Worm (Caenorhabditis elegans) whole organism, L3 larva: ENCODE data around the gene glrx-3.
A peak's percentile ranks its signal among the peaks of the same experiment; 100 is the strongest.

Source experiments
- aly-2 ChIP-seq: fragments of 150-350 bp; optimal IDR thresholded peaks from 2 replicates; lab custom pipeline; 2014; ENCODE audit warnings: missing biosample characterization, missing genetic modification characterization
- ama-1 ChIP-seq: fragments of 150-350 bp; optimal IDR thresholded peaks from 2 replicates; lab custom pipeline; 2018
- ceh-16 ChIP-seq: sonication (generic microtip); optimal IDR thresholded peaks from 2 replicates; lab custom pipeline; 2017; ENCODE audit warnings: missing biosample characterization, missing genetic modification characterization
- ceh-28 ChIP-seq: fragments of 150-350 bp; optimal IDR thresholded peaks from 2 replicates; lab custom pipeline; 2014; ENCODE audit warnings: missing biosample characterization, missing genetic modification reagents, missing genetic modification characterization
- egl-27 ChIP-seq: sonication (generic microtip); optimal IDR thresholded peaks from 4 replicates; lab custom pipeline; 2017; ENCODE audit warnings: missing biosample characterization, missing genetic modification reagents, missing genetic modification characterization
- elt-1 ChIP-seq: fragments of 150-350 bp; optimal IDR thresholded peaks from 2 replicates; lab custom pipeline; 2014; ENCODE audit warnings: missing biosample characterization, missing genetic modification characterization
- elt-2 ChIP-seq: sonication (generic microtip); optimal IDR thresholded peaks from 2 replicates; lab custom pipeline; 2016; ENCODE audit warnings: missing genetic modification reagents, mild to moderate bottlenecking, missing genetic modification characterization, missing compliant biosample characterization
- elt-3 ChIP-seq, 3 experiments: fragments of 150-350 bp in 1 of 3; sonication (generic microtip) in 2 of 3; optimal IDR thresholded peaks; 2 replicates in 2 of 3; 4 replicates in 1 of 3; lab custom pipeline; 2014 to 2017; ENCODE audit warnings: missing biosample characterization in 3 of 3, missing genetic modification characterization in 3 of 3
- eor-1 ChIP-seq, 2 experiments: fragments of 150-350 bp; optimal IDR thresholded peaks; 2 replicates each; lab custom pipeline; 2014 to 2018; ENCODE audit warnings: missing biosample characterization in 2 of 2, missing genetic modification characterization in 2 of 2
- fkh-2 ChIP-seq: fragments of 150-350 bp; optimal IDR thresholded peaks from 2 replicates; lab custom pipeline; 2014; ENCODE audit warnings: missing biosample characterization, missing genetic modification reagents, missing genetic modification characterization
- hmg-11 ChIP-seq: sonication (generic microtip); optimal IDR thresholded peaks from 2 replicates; lab custom pipeline; 2016; ENCODE audit warnings: missing genetic modification characterization, missing compliant biosample characterization
- jun-1 ChIP-seq: fragments of 150-350 bp; optimal IDR thresholded peaks from 2 replicates; lab custom pipeline; 2014; ENCODE audit warnings: missing biosample characterization, missing genetic modification reagents, missing genetic modification characterization
- lin-15B ChIP-seq: fragments of 150-350 bp; optimal IDR thresholded peaks from 2 replicates; lab custom pipeline; 2014; ENCODE audit warnings: missing biosample characterization, missing genetic modification characterization
- lin-39 ChIP-seq: fragments of 150-350 bp; optimal IDR thresholded peaks from 2 replicates; lab custom pipeline; 2018; ENCODE audit warnings: missing biosample characterization, missing genetic modification reagents, missing genetic modification characterization
- mdl-1 ChIP-seq: fragments of 150-350 bp; optimal IDR thresholded peaks from 2 replicates; lab custom pipeline; 2014; ENCODE audit warnings: missing biosample characterization, missing genetic modification characterization
- mml-1 ChIP-seq: fragments of 150-350 bp; sonication (generic microtip); optimal IDR thresholded peaks from 3 replicates; lab custom pipeline; 2014; ENCODE audit warnings: missing biosample characterization, missing genetic modification characterization
- nfya-1 ChIP-seq: sonication (generic microtip); optimal IDR thresholded peaks from 2 replicates; lab custom pipeline; 2017; ENCODE audit warnings: missing genetic modification characterization, mild to moderate bottlenecking, missing compliant biosample characterization, antibody characterized with exemption, moderate library complexity; ENCODE audit not compliant: insufficient read depth
- nhr-23 ChIP-seq: fragments of 150-350 bp; optimal IDR thresholded peaks from 2 replicates; lab custom pipeline; 2014; ENCODE audit warnings: missing biosample characterization, missing genetic modification reagents, missing genetic modification characterization
- nhr-237 ChIP-seq: fragments of 150-350 bp; optimal IDR thresholded peaks from 2 replicates; lab custom pipeline; 2014; ENCODE audit warnings: missing biosample characterization, missing genetic modification characterization
- nhr-25 ChIP-seq: sonication (generic microtip); optimal IDR thresholded peaks from 2 replicates; lab custom pipeline; 2017; ENCODE audit warnings: missing biosample characterization, missing genetic modification characterization
- nhr-28 ChIP-seq: fragments of 150-350 bp; optimal IDR thresholded peaks from 2 replicates; lab custom pipeline; 2014; ENCODE audit warnings: missing biosample characterization, missing genetic modification characterization
- pha-4 ChIP-seq: fragments of 150-350 bp; optimal IDR thresholded peaks from 2 replicates; lab custom pipeline; 2014; ENCODE audit warnings: missing biosample characterization, missing genetic modification reagents, missing genetic modification characterization
- pqm-1 ChIP-seq: fragments of 150-350 bp; optimal IDR thresholded peaks from 2 replicates; lab custom pipeline; 2017; ENCODE audit warnings: missing biosample characterization, missing genetic modification characterization, inconsistent platforms
- sea-2 ChIP-seq: fragments of 150-350 bp; sonication (generic microtip); optimal IDR thresholded peaks from 4 replicates; lab custom pipeline; 2014; ENCODE audit warnings: missing biosample characterization, missing genetic modification reagents, missing genetic modification characterization
- skn-1 ChIP-seq: fragments of 150-350 bp; optimal IDR thresholded peaks from 2 replicates; lab custom pipeline; 2014; ENCODE audit warnings: missing biosample characterization, missing genetic modification characterization
- snpc-4 ChIP-seq: fragments of 150-350 bp; optimal IDR thresholded peaks from 2 replicates; lab custom pipeline; 2014; ENCODE audit warnings: missing biosample characterization, missing genetic modification characterization
- tbx-2 ChIP-seq: sonication (generic microtip); optimal IDR thresholded peaks from 2 replicates; lab custom pipeline; 2016; ENCODE audit warnings: mild to moderate bottlenecking, missing genetic modification characterization, missing compliant biosample characterization
- unc-39 ChIP-seq: sonication (generic microtip); optimal IDR thresholded peaks from 4 replicates; lab custom pipeline; 2017; ENCODE audit warnings: missing biosample characterization, missing genetic modification characterization
- unc-62 ChIP-seq: fragments of 150-350 bp; sonication (generic microtip); optimal IDR thresholded peaks from 4 replicates; lab custom pipeline; 2014; ENCODE audit warnings: missing biosample characterization, missing genetic modification reagents, missing genetic modification characterization
- zag-1 ChIP-seq: fragments of 150-350 bp; optimal IDR thresholded peaks from 2 replicates; lab custom pipeline; 2014; ENCODE audit warnings: missing biosample characterization, missing genetic modification characterization
- ztf-4 ChIP-seq: fragments of 150-350 bp; optimal IDR thresholded peaks from 2 replicates; lab custom pipeline; 2014; ENCODE audit warnings: missing biosample characterization, missing genetic modification characterization

glrx-3 gene

DNA sequence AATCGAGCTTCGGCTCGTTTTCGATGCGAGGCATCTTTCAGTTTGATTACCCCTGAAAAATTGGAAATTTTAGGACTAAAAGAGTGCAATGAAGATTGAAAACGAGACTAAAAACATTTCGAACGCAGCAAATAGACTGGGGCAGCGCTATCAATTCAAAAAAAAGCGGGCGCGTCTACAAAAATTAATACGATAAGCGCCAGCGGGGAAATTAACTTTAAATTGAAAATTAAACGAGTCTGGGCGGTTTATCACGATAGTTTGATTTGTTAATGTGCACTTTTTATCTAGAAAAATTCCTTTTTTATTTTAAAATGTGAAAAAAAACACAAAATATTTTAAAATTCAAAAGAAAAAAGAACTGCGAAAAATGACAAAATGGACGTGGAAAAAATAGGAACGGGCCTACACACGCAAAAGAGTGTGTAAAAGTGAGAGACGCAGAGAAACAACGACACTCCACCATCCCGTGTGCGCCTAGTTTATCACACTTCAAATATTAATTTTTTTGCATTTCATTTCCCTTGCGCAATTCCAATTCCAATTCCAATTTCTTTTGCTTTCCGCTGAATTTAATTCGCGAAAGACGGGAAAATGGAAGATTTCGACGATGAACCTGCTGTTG is 30.3 kb upstream of the glrx-3 start, which contains the start of the genes gmpr-1 and fipp-1:
gmpr-1 (minus strand) TSS at position 75 of the 625 bp plus-strand sequence.
fipp-1 (plus strand) TSS at position 499 of the 625 bp plus-strand sequence.
- TF ChIP-seq lin-39: peak; percentile 16
- TF ChIP-seq mdl-1: no peak
- peak; percentile 62 for TF ChIP-seq hmg-11 (tag; lab: Kevin White, UChicago)
- TF ChIP-seq elt-2 (tag; lab: Kevin White, UChicago): peak; percentile 74
- peak; percentile 24 for TF ChIP-seq jun-1 (tag; lab: Kevin White, UChicago)
- no peak for TF ChIP-seq ama-1 (lab: Kevin White, UChicago)
- peak; percentile 61 for TF ChIP-seq lin-15B (tag; lab: Kevin White, UChicago)
- peak; percentile 48 for TF ChIP-seq pha-4 (tag; lab: Kevin White, UChicago)
- TF ChIP-seq nfya-1 (tag; lab: Kevin White, UChicago): peak; percentile 64
- TF ChIP-seq nhr-23 (tag; lab: Kevin White, UChicago): peak; percentile 69

DNA sequence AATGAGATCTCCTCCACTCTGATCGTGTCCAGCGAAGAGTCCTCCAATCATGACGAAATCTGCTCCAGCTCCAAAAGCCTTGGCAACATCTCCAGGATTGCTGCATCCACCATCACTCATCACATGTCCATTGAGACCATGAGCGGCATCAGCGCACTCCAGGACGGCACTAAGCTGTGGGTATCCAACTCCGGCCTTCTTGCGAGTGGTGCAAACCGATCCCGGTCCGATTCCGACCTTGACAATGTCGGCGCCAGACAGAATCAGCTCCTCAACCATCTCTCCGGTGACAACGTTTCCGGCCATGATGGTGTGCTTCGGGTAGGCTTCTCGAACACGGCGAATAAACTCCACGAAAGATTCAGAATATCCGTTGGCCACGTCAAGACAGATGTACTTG is 29.4 kb upstream of the glrx-3 start:
- TF ChIP-seq lin-39: no peak
- no peak for TF ChIP-seq nhr-25 (tag; lab: Kevin White, UChicago)
- no peak for TF ChIP-seq nhr-237 (tag; lab: Kevin White, UChicago)
- no peak for TF ChIP-seq nhr-28 (tag; lab: Kevin White, UChicago)
- TF ChIP-seq ztf-4: no peak
- no peak for TF ChIP-seq elt-3 (tag; optimal IDR thresholded peaks at IDR 0.05; lab: Kevin White, UChicago)
- TF ChIP-seq fkh-2 (tag; lab: Kevin White, UChicago): no peak
- no peak for TF ChIP-seq mml-1
- no peak for TF ChIP-seq skn-1 (tag; lab: Kevin White, UChicago)
- TF ChIP-seq snpc-4 (tag; lab: Kevin White, UChicago): no peak
- TF ChIP-seq aly-2 (tag; lab: Kevin White, UChicago): no peak
- TF ChIP-seq elt-1 (tag; lab: Kevin White, UChicago): no peak
- no peak for TF ChIP-seq jun-1 (tag; lab: Kevin White, UChicago)
- TF ChIP-seq unc-62 (GFP tag; lab: Kevin White, UChicago): no peak

DNA sequence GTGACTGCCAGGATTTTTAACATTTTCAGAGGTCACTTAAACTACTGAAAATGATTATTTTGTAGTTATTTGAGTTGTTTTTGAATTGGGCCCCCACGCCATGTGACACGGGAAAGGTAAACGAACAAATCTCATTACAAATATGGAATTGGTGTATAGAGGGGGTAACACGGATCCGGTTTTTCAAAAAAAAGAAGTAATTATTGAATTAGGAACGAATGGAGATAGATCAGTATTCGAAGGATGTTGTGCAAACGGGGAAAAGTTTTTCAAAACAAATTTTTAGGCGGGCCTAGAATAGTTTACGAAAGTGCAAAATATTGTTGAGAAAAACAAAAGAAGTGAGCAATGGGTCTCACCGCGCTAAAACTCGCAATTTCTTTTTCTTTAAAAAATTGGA is 25.3 kb upstream of the glrx-3 start, which contains the start of gene F32D1.11:
F32D1.11 (minus strand) TSS at position 101 of the 400 bp plus-strand sequence.
- no peak for TF ChIP-seq snpc-4 (tag; lab: Kevin White, UChicago)
- TF ChIP-seq elt-3 (tag; optimal IDR thresholded peaks at IDR 0.05; lab: Kevin White, UChicago): no peak
- no peak for TF ChIP-seq skn-1 (tag; lab: Kevin White, UChicago)
- TF ChIP-seq jun-1 (tag; lab: Kevin White, UChicago): no peak
- TF ChIP-seq tbx-2: no peak
- TF ChIP-seq nhr-23 (tag; lab: Kevin White, UChicago): no peak
- no peak for TF ChIP-seq ztf-4

DNA sequence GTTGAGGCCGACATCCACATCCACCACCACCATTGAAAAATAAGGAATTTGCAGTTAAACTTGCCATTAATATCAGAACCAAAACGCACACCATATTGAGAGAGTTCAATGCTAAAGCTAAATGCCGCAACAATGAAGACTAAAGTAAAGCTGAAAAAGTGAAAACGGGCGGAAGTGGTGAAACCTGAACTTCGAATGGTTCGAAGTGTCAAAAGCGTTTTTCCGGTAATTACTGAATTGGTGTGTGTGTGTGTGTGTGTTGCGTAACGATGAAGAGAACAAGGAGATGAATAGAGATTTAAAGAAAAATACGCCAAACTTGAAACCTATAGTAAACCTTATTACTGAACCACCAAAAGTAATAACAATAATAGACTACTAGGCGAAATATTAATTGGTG is 23.4 kb upstream of the glrx-3 start, which contains the start of gene grl-13:
grl-13 (minus strand) TSS at position 101 of the 400 bp plus-strand sequence.
- no peak for TF ChIP-seq pqm-1 (tag; lab: Kevin White, UChicago)
- TF ChIP-seq nhr-237 (tag; lab: Kevin White, UChicago): no peak
- TF ChIP-seq nhr-28 (tag; lab: Kevin White, UChicago): no peak
- TF ChIP-seq ceh-16: no peak
- no peak for TF ChIP-seq eor-1 (tag; optimal IDR thresholded peaks at IDR 0.05; lab: Kevin White, UChicago)
- TF ChIP-seq snpc-4 (tag; lab: Kevin White, UChicago): no peak
- TF ChIP-seq ceh-28 (tag; lab: Kevin White, UChicago): no peak

DNA sequence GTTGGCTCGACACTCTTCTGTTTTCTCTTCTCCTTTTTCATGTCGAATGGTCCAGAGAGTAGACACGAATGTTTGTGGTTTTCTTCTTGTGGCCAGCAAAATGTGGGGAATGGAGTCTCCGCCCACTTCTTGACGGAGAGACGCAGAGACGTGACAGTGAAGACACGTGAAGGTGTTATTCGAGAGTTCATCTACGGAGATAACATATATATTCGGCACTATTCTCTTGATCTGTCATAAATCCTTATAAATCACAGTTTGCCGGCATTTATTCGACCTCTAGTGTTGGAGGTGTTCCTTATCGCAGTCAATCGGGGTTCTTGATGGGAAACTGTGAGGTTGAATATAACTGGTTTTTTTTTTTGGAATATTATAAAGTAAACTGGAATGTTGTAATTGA is 20.4 kb upstream of the glrx-3 start, which contains the start of gene F32D1.3:
F32D1.3 (minus strand) TSS at position 65 of the 400 bp plus-strand sequence.
- TF ChIP-seq zag-1 (tag; lab: Kevin White, UChicago): no peak
- TF ChIP-seq nhr-25 (tag; lab: Kevin White, UChicago): peak; percentile 34
- TF ChIP-seq nhr-23 (tag; lab: Kevin White, UChicago): peak; percentile 44
- peak; percentile 80 for TF ChIP-seq elt-1 (tag; lab: Kevin White, UChicago)
- no peak for TF ChIP-seq sea-2 (GFP tag; lab: Kevin White, UChicago)
- no peak for TF ChIP-seq nhr-28 (tag; lab: Kevin White, UChicago)
- TF ChIP-seq, all 47 proteins: peak for 3

DNA sequence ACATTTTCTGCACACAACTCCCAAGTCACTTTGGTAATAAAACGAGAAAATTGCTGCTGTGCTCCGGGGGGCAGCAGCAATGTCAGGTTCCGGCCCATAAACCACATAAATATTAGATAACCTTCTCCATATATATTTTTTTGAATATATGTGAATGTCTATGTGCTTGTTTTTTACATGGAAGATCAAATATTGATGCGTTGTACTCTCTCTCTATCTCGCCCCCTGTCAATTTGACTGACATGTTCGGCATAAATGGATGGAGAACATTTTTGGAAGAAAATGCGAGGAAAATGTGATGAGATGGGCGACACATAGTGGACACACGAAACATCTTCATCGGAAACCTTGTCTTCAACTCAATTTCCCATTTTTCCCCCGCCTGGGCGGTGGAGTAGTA is 18.9 kb upstream of the glrx-3 start:
- TF ChIP-seq elt-2 (tag; lab: Kevin White, UChicago) (no peak), nhr-237 (tag; lab: Kevin White, UChicago) (no peak), egl-27 (tag; lab: Kevin White, UChicago) (no peak), mdl-1 (no peak), nfya-1 (tag; lab: Kevin White, UChicago) (no peak), sea-2 (GFP tag; lab: Kevin White, UChicago) (no peak), unc-39 (no peak)
